Fruit fly (Drosophila melanogaster): Measurements from ENCODE around the gene cic.

The cic gene

dm6 chr3R:20291106-20291505, 38.5 kb downstream of the cic start:
- TF ChIP-seq CG9139 (GFP tag; optimal IDR thresholded peaks at IDR 0.05): no peak
- no peak for TF ChIP-seq CG10669 (GFP tag; optimal IDR thresholded peaks at IDR 0.05)
- no peak for TF ChIP-seq Smox (GFP tag; optimal IDR thresholded peaks at IDR 0.05)
- no peak for TF ChIP-seq vri (GFP tag; optimal IDR thresholded peaks at IDR 0.05)
- TF ChIP-seq Lpt (GFP tag; optimal IDR thresholded peaks at IDR 0.05): no peak
- no peak for TF ChIP-seq CG8319 (GFP tag; optimal IDR thresholded peaks at IDR 0.05)
- no peak for TF ChIP-seq CG16779 (tag; optimal IDR thresholded peaks at IDR 0.05)
- TF ChIP-seq CG1621 (tag; optimal IDR thresholded peaks at IDR 0.05): no peak
- TF ChIP-seq Sox15 (GFP tag; optimal IDR thresholded peaks at IDR 0.05): no peak
- no peak for TF ChIP-seq fkh (GFP tag; optimal IDR thresholded peaks at IDR 0.05)
- no peak for TF ChIP-seq CG6276 (GFP tag; optimal IDR thresholded peaks at IDR 0.05)
- no peak for TF ChIP-seq CG11294 (GFP tag; IDR thresholded peaks at IDR 0.05)
- TF ChIP-seq fd59A (GFP tag; optimal IDR thresholded peaks at IDR 0.05): no peak
- no peak for TF ChIP-seq CG4318 (GFP tag; optimal IDR thresholded peaks at IDR 0.05)
- TF ChIP-seq ss (GFP tag; optimal IDR thresholded peaks at IDR 0.05): no peak
- TF ChIP-seq Eip93F (GFP tag; optimal IDR thresholded peaks at IDR 0.05): no peak

dm6 chr3R:20291594-20291993, 39.0 kb downstream of the cic start:
- TF ChIP-seq CG32006 (GFP tag; optimal IDR thresholded peaks at IDR 0.05): no peak
- no peak for TF ChIP-seq CG4318 (GFP tag; optimal IDR thresholded peaks at IDR 0.05)
- TF ChIP-seq salr (GFP tag; optimal IDR thresholded peaks at IDR 0.05): no peak
- peak; percentile 25 for TF ChIP-seq CG10631 (GFP tag; optimal IDR thresholded peaks at IDR 0.05)
- TF ChIP-seq Sox15 (GFP tag; optimal IDR thresholded peaks at IDR 0.05): no peak
- TF ChIP-seq CG6276 (GFP tag; optimal IDR thresholded peaks at IDR 0.05): no peak
- no peak for TF ChIP-seq vri (GFP tag; optimal IDR thresholded peaks at IDR 0.05)
- peak; percentile 1 for TF ChIP-seq Ets96B (tag; optimal IDR thresholded peaks at IDR 0.05)
- peak; percentile 21 for TF ChIP-seq CG3032 (tag; optimal IDR thresholded peaks at IDR 0.05)
- peak; percentile 5 for TF ChIP-seq acj6 (GFP tag; optimal IDR thresholded peaks at IDR 0.05)
- TF ChIP-seq Sox102F (GFP tag; optimal IDR thresholded peaks at IDR 0.05): no peak
- peak; percentile 0 for TF ChIP-seq CG6808 (GFP tag; optimal IDR thresholded peaks at IDR 0.05)
- no peak for TF ChIP-seq achi (GFP tag; optimal IDR thresholded peaks at IDR 0.05)
- no peak for TF ChIP-seq CG6163 (GFP tag; IDR thresholded peaks at IDR 0.05)
- no peak for TF ChIP-seq lz (GFP tag; optimal IDR thresholded peaks at IDR 0.05)
- TF ChIP-seq Met (GFP tag; optimal IDR thresholded peaks at IDR 0.05): peak; percentile 7
- TF ChIP-seq CG11762 (GFP tag; optimal IDR thresholded peaks at IDR 0.05; ENCODE audit: insufficient read depth): no peak
- TF ChIP-seq OdsH (GFP tag; optimal IDR thresholded peaks at IDR 0.05): peak; percentile 12
- no peak for TF ChIP-seq CG8632 (GFP tag; optimal IDR thresholded peaks at IDR 0.05)
- TF ChIP-seq CG1621 (tag; optimal IDR thresholded peaks at IDR 0.05): no peak
- no peak for TF ChIP-seq Sox14 (GFP tag; optimal IDR thresholded peaks at IDR 0.05)
- TF ChIP-seq CG3919 (GFP tag; optimal IDR thresholded peaks at IDR 0.05): peak; percentile 6
- no peak for TF ChIP-seq CG11294 (GFP tag; IDR thresholded peaks at IDR 0.05)
- no peak for TF ChIP-seq CG16779 (tag; optimal IDR thresholded peaks at IDR 0.05)
- TF ChIP-seq Eip93F (GFP tag; optimal IDR thresholded peaks at IDR 0.05): no peak
- no peak for TF ChIP-seq CG7368 (GFP tag; optimal IDR thresholded peaks at IDR 0.05)
- no peak for TF ChIP-seq Ets21C (GFP tag; optimal IDR thresholded peaks at IDR 0.05)
- TF ChIP-seq CG9139 (GFP tag; optimal IDR thresholded peaks at IDR 0.05): no peak
- TF ChIP-seq Hr39 (GFP tag; optimal IDR thresholded peaks at IDR 0.05): no peak
- peak; percentile 7 for TF ChIP-seq spab (GFP tag; optimal IDR thresholded peaks at IDR 0.05)
- TF ChIP-seq topi (GFP tag; optimal IDR thresholded peaks at IDR 0.05): peak; percentile 34
- TF ChIP-seq CG6854 (GFP tag; optimal IDR thresholded peaks at IDR 0.05): no peak
- no peak for TF ChIP-seq Lpt (GFP tag; optimal IDR thresholded peaks at IDR 0.05)
- TF ChIP-seq CG34406 (GFP tag; optimal IDR thresholded peaks at IDR 0.05): no peak
- TF ChIP-seq dac (GFP tag; optimal IDR thresholded peaks at IDR 0.05): no peak
- TF ChIP-seq Blimp-1 (GFP tag; optimal IDR thresholded peaks at IDR 0.05): no peak
- TF ChIP-seq CG10669 (GFP tag; optimal IDR thresholded peaks at IDR 0.05): peak; percentile 36
- no peak for TF ChIP-seq CG6792 (GFP tag; optimal IDR thresholded peaks at IDR 0.05)
- TF ChIP-seq CG31627 (GFP tag; optimal IDR thresholded peaks at IDR 0.05): no peak
- peak; percentile 3 for TF ChIP-seq Smox (GFP tag; optimal IDR thresholded peaks at IDR 0.05)
- TF ChIP-seq CG8319 (GFP tag; optimal IDR thresholded peaks at IDR 0.05): no peak
- TF ChIP-seq Eip78C (GFP tag): peak; percentile 86
- no peak for TF ChIP-seq Hr4 (GFP tag; optimal IDR thresholded peaks at IDR 0.05)
- TF ChIP-seq CG11902 (GFP tag; optimal IDR thresholded peaks at IDR 0.05): no peak
- no peak for TF ChIP-seq fkh (GFP tag; optimal IDR thresholded peaks at IDR 0.05)
- TF ChIP-seq svp (GFP tag): peak; percentile 76
- TF ChIP-seq CG8119 (GFP tag; IDR thresholded peaks at IDR 0.05): no peak
